In genomic region chrX:8368210-8368609, ce11 we compare ENCODE assay signal across 3 worm cellular contexts.
TF ChIP-seq lines count a peak whose summit lies in the region.

No protein-coding gene starts in this region.

TF ChIP-seq in whole organism, L2 larva, 48 proteins besides CTCF, POLR2A, EP300 and RAD21 (continued from another document):
- TF ChIP-seq lin-39 (tag; optimal IDR thresholded peaks at IDR 0.05; lab: Kevin White, UChicago) = no peak
- TF ChIP-seq mab-5 (tag; optimal IDR thresholded peaks at IDR 0.05; lab: Kevin White, UChicago) = peak; percentile 33
- TF ChIP-seq nhr-10 (tag; optimal IDR thresholded peaks at IDR 0.05; lab: Kevin White, UChicago) = peak; percentile 34
- TF ChIP-seq sem-4 (tag; optimal IDR thresholded peaks at IDR 0.05; lab: Kevin White, UChicago) = peak; percentile 60
- no peak for TF ChIP-seq snpc-4 (tag; optimal IDR thresholded peaks at IDR 0.05; lab: Kevin White, UChicago)
- TF ChIP-seq ztf-4 (tag; optimal IDR thresholded peaks at IDR 0.05; lab: Kevin White, UChicago) = no peak
- TF ChIP-seq C34F6.9 (tag; optimal IDR thresholded peaks at IDR 0.05; lab: Kevin White, UChicago) = peak; percentile 80
- no peak for TF ChIP-seq unc-39 (tag; optimal IDR thresholded peaks at IDR 0.05; lab: Kevin White, UChicago)
- no peak for TF ChIP-seq ZK546.5 (tag; optimal IDR thresholded peaks at IDR 0.05; lab: Kevin White, UChicago)
- TF ChIP-seq nhr-12 (tag; optimal IDR thresholded peaks at IDR 0.05; lab: Kevin White, UChicago) = no peak
- peak; percentile 85 for TF ChIP-seq F13H6.1 (tag; optimal IDR thresholded peaks at IDR 0.05; lab: Kevin White, UChicago)
- peak; percentile 53 for TF ChIP-seq sma-3 (GFP tag; optimal IDR thresholded peaks at IDR 0.05; lab: Kevin White, UChicago)
- peak; percentile 64 for TF ChIP-seq lin-11 (tag; optimal IDR thresholded peaks at IDR 0.05; lab: Kevin White, UChicago)
- peak; percentile 0 for TF ChIP-seq ceh-82 (tag; optimal IDR thresholded peaks at IDR 0.05; lab: Kevin White, UChicago)
- no peak for TF ChIP-seq aly-2 (tag; optimal IDR thresholded peaks at IDR 0.05; lab: Kevin White, UChicago)
- no peak for TF ChIP-seq peb-1 (tag; optimal IDR thresholded peaks at IDR 0.05; lab: Kevin White, UChicago)
- peak; percentile 80 for TF ChIP-seq nhr-129 (tag; optimal IDR thresholded peaks at IDR 0.05; lab: Kevin White, UChicago)
- peak; percentile 88 for TF ChIP-seq unc-55 (GFP tag; optimal IDR thresholded peaks at IDR 0.05; lab: Kevin White, UChicago)
- no peak for TF ChIP-seq ztf-11 (tag; optimal IDR thresholded peaks at IDR 0.05; lab: Kevin White, UChicago)
- no peak for TF ChIP-seq skn-1 (tag; optimal IDR thresholded peaks at IDR 0.05; lab: Kevin White, UChicago)
- TF ChIP-seq lin-13 (GFP tag; optimal IDR thresholded peaks at IDR 0.05; lab: Kevin White, UChicago) = peak; percentile 74
- no peak for TF ChIP-seq nhr-11 (tag; optimal IDR thresholded peaks at IDR 0.05; lab: Kevin White, UChicago)
- no peak for TF ChIP-seq blmp-1 (tag; optimal IDR thresholded peaks at IDR 0.05; lab: Kevin White, UChicago; ENCODE audit: insufficient read depth)
- no peak for TF ChIP-seq nhr-25 (tag; optimal IDR thresholded peaks at IDR 0.05; lab: Kevin White, UChicago)
- TF ChIP-seq nhr-21 (tag; optimal IDR thresholded peaks at IDR 0.05; lab: Kevin White, UChicago) = peak; percentile 27

TF ChIP-seq in whole organism, L4 larva, 104 proteins besides CTCF, POLR2A, EP300 and RAD21 (continued from another document and continues in another):
- TF ChIP-seq set-16 (GFP tag; IDR thresholded peaks at IDR 0.05; lab: Robert Waterston, UW) (no peak), zip-2 (tag; optimal IDR thresholded peaks at IDR 0.05; lab: Kevin White, UChicago) (no peak), dmd-9 (GFP tag; IDR thresholded peaks at IDR 0.05; lab: Robert Waterston, UW) (no peak), lin-1 (GFP tag; IDR thresholded peaks at IDR 0.05; lab: Robert Waterston, UW) (no peak), spr-3 (GFP tag; optimal IDR thresholded peaks at IDR 0.05; lab: Kevin White, UChicago) (no peak), nhr-48 (tag; optimal IDR thresholded peaks at IDR 0.05; lab: Kevin White, UChicago) (peak; percentile 33), nhr-77 (tag; optimal IDR thresholded peaks at IDR 0.05; lab: Kevin White, UChicago) (peak; percentile 73), ceh-82 (tag; optimal IDR thresholded peaks at IDR 0.05; lab: Kevin White, UChicago) (no peak), nhr-42 (GFP tag; IDR thresholded peaks at IDR 0.05; lab: Robert Waterston, UW) (no peak), egl-43 (GFP tag; IDR thresholded peaks at IDR 0.05; lab: Robert Waterston, UW) (no peak), aly-2 (tag; optimal IDR thresholded peaks at IDR 0.05; lab: Kevin White, UChicago) (no peak), nhr-6 (tag; optimal IDR thresholded peaks at IDR 0.05; lab: Kevin White, UChicago) (peak; percentile 83), arid-1 (GFP tag; conservative IDR thresholded peaks at IDR 0.05; lab: Robert Waterston, UW) (no peak), nhr-76 (tag; optimal IDR thresholded peaks at IDR 0.05; lab: Kevin White, UChicago) (no peak), nhr-41 (GFP tag; IDR thresholded peaks at IDR 0.05; lab: Robert Waterston, UW) (no peak), hlh-11 (tag; optimal IDR thresholded peaks at IDR 0.05; lab: Kevin White, UChicago) (peak; percentile 89), ces-1 (GFP tag; optimal IDR thresholded peaks at IDR 0.05; lab: Kevin White, UChicago) (no peak), rbr-2 (tag; optimal IDR thresholded peaks at IDR 0.05; lab: Kevin White, UChicago) (peak; percentile 81), vab-7 (GFP tag; IDR thresholded peaks at IDR 0.05; lab: Robert Waterston, UW) (no peak), saeg-2 (GFP tag; IDR thresholded peaks at IDR 0.05; lab: Robert Waterston, UW) (no peak), aha-1 (tag; lab: Kevin White, UChicago) (peak; percentile 99), T26A8.4 (GFP tag; IDR thresholded peaks at IDR 0.05; lab: Robert Waterston, UW) (no peak), ceh-62 (tag; optimal IDR thresholded peaks at IDR 0.05; lab: Kevin White, UChicago) (no peak), hlh-30 (tag; optimal IDR thresholded peaks at IDR 0.05; lab: Kevin White, UChicago; ENCODE audit: insufficient read depth) (peak; percentile 87), zag-1 (tag; optimal IDR thresholded peaks at IDR 0.05; lab: Kevin White, UChicago) (no peak), lsy-2 (tag; optimal IDR thresholded peaks at IDR 0.05; lab: Kevin White, UChicago) (peak; percentile 36 to 86), nhr-25 (tag; optimal IDR thresholded peaks at IDR 0.05; lab: Kevin White, UChicago; ENCODE audit: borderline replicate concordance, insufficient read depth) (peak; percentile 40), ztf-11 (tag; optimal IDR thresholded peaks at IDR 0.05; lab: Kevin White, UChicago) (no peak), Y48G9A.11 (GFP tag; IDR thresholded peaks at IDR 0.05; lab: Robert Waterston, UW) (no peak), lir-3 (tag; optimal IDR thresholded peaks at IDR 0.05; lab: Kevin White, UChicago) (no peak), pqm-1 (tag; optimal IDR thresholded peaks at IDR 0.05; lab: Kevin White, UChicago) (peak; percentile 41), daf-19 (GFP tag; conservative IDR thresholded peaks at IDR 0.05; lab: Robert Waterston, UW) (no peak), F10B5.3 (tag; optimal IDR thresholded peaks at IDR 0.05; lab: Kevin White, UChicago) (no peak), mxl-3 (GFP tag; optimal IDR thresholded peaks at IDR 0.05; lab: Kevin White, UChicago) (peak; percentile 53), daf-16 (GFP tag; optimal IDR thresholded peaks at IDR 0.05; lab: Kevin White, UChicago) (peak in 1 of 2 experiments; percentile 23), daf-16 (tag; optimal IDR thresholded peaks at IDR 0.05; lab: Kevin White, UChicago) (peak; percentile 72), sdz-12 (GFP tag; optimal IDR thresholded peaks at IDR 0.05; lab: Kevin White, UChicago) (no peak), hmg-1.1 (GFP tag; IDR thresholded peaks at IDR 0.05; lab: Robert Waterston, UW) (peak; percentile 80), attf-4 (tag; optimal IDR thresholded peaks at IDR 0.05; lab: Kevin White, UChicago) (no peak), egl-27 (tag; optimal IDR thresholded peaks at IDR 0.05; lab: Kevin White, UChicago) (no peak), F49E8.2 (tag; optimal IDR thresholded peaks at IDR 0.05; lab: Kevin White, UChicago; ENCODE audit: borderline replicate concordance) (no peak), nhr-237 (tag; optimal IDR thresholded peaks at IDR 0.05; lab: Kevin White, UChicago) (no peak), unc-62 (GFP tag; optimal IDR thresholded peaks at IDR 0.05 in 1 of 2; lab: Kevin White, UChicago) (peak in 1 of 2 experiments; percentile 96), unc-62 (tag; optimal IDR thresholded peaks at IDR 0.05; lab: Kevin White, UChicago) (no peak), dmd-6 (GFP tag; IDR thresholded peaks at IDR 0.05; lab: Robert Waterston, UW) (peak; percentile 88), fkh-10 (GFP tag; optimal IDR thresholded peaks at IDR 0.05; lab: Kevin White, UChicago) (peak; percentile 28), snpc-1.2 (GFP tag; IDR thresholded peaks at IDR 0.05; lab: Robert Waterston, UW) (no peak), unc-39 (tag; optimal IDR thresholded peaks at IDR 0.05; lab: Kevin White, UChicago) (no peak), mes-2 (tag; optimal IDR thresholded peaks at IDR 0.05; lab: Kevin White, UChicago; ENCODE audit: poor library complexity, severe bottlenecking) (no peak), dpl-1 (GFP tag; optimal IDR thresholded peaks at IDR 0.05; lab: Kevin White, UChicago) (peak; percentile 59), nhr-111 (GFP tag; optimal IDR thresholded peaks at IDR 0.05; lab: Kevin White, UChicago) (no peak), unc-130 (GFP tag; optimal IDR thresholded peaks at IDR 0.05; lab: Kevin White, UChicago) (no peak), jun-1 (tag; optimal IDR thresholded peaks at IDR 0.05; lab: Kevin White, UChicago) (no peak), lim-7 (GFP tag; IDR thresholded peaks at IDR 0.05; lab: Robert Waterston, UW) (no peak), daf-8 (GFP tag; IDR thresholded peaks at IDR 0.05; lab: Robert Waterston, UW) (no peak), F37D6.2 (tag; optimal IDR thresholded peaks at IDR 0.05; lab: Kevin White, UChicago) (peak; percentile 73), zip-11 (GFP tag; IDR thresholded peaks at IDR 0.05; lab: Robert Waterston, UW) (no peak), mep-1 (tag; optimal IDR thresholded peaks at IDR 0.05; lab: Kevin White, UChicago) (peak; percentile 90)

TF ChIP-seq in whole organism, late embryonic, 69 proteins besides CTCF, POLR2A, EP300 and RAD21 (continued from another document):
- TF ChIP-seq che-1 (tag; optimal IDR thresholded peaks at IDR 0.05; lab: Kevin White, UChicago) (no peak), unc-55 (GFP tag; optimal IDR thresholded peaks at IDR 0.05; lab: Kevin White, UChicago) (no peak), hlh-8 (tag; optimal IDR thresholded peaks at IDR 0.05; lab: Kevin White, UChicago) (no peak), syd-9 (tag; optimal IDR thresholded peaks at IDR 0.05; lab: Kevin White, UChicago) (no peak), unc-42 (tag; optimal IDR thresholded peaks at IDR 0.05; lab: Kevin White, UChicago) (peak; percentile 18), sox-4 (tag; optimal IDR thresholded peaks at IDR 0.05; lab: Kevin White, UChicago) (no peak), ama-1 (optimal IDR thresholded peaks at IDR 0.05; lab: Kevin White, UChicago) (no peak), pha-4 (tag; optimal IDR thresholded peaks at IDR 0.05; lab: Kevin White, UChicago) (no peak), elt-2 (tag; optimal IDR thresholded peaks at IDR 0.05; lab: Kevin White, UChicago) (peak; percentile 70), dmd-4 (tag; optimal IDR thresholded peaks at IDR 0.05; lab: Kevin White, UChicago; ENCODE audit: borderline replicate concordance) (no peak), ceh-22 (tag; optimal IDR thresholded peaks at IDR 0.05; lab: Kevin White, UChicago) (no peak), fkh-6 (tag; optimal IDR thresholded peaks at IDR 0.05; lab: Kevin White, UChicago) (no peak), C38D4.7 (GFP tag; optimal IDR thresholded peaks at IDR 0.05; lab: Kevin White, UChicago) (no peak), dve-1 (tag; optimal IDR thresholded peaks at IDR 0.05; lab: Kevin White, UChicago) (no peak), ttx-3 (tag; optimal IDR thresholded peaks at IDR 0.05; lab: Kevin White, UChicago) (peak; percentile 7), pax-1 (tag; optimal IDR thresholded peaks at IDR 0.05; lab: Kevin White, UChicago) (no peak), madf-2 (tag; optimal IDR thresholded peaks at IDR 0.05; lab: Kevin White, UChicago) (no peak), K09A11.1 (tag; optimal IDR thresholded peaks at IDR 0.05; lab: Kevin White, UChicago; ENCODE audit: insufficient read depth) (no peak), ceh-18 (tag; optimal IDR thresholded peaks at IDR 0.05; lab: Kevin White, UChicago) (peak; percentile 3), ref-2 (tag; optimal IDR thresholded peaks at IDR 0.05; lab: Kevin White, UChicago) (peak; percentile 59), hlh-13 (GFP tag; optimal IDR thresholded peaks at IDR 0.05; lab: Kevin White, UChicago) (no peak), pag-3 (tag; optimal IDR thresholded peaks at IDR 0.05; lab: Kevin White, UChicago; ENCODE audit: borderline replicate concordance) (no peak), ceh-19 (GFP tag; optimal IDR thresholded peaks at IDR 0.05; lab: Kevin White, UChicago) (no peak), ets-4 (tag; optimal IDR thresholded peaks at IDR 0.05; lab: Kevin White, UChicago) (no peak), npax-4 (tag; optimal IDR thresholded peaks at IDR 0.05; lab: Kevin White, UChicago) (no peak), ceh-48 (tag; optimal IDR thresholded peaks at IDR 0.05; lab: Kevin White, UChicago) (no peak), sdc-2 (tag; optimal IDR thresholded peaks at IDR 0.05; lab: Kevin White, UChicago) (peak; percentile 57), C08G9.2 (tag; optimal IDR thresholded peaks at IDR 0.05; lab: Kevin White, UChicago) (no peak), nhr-232 (tag; optimal IDR thresholded peaks at IDR 0.05; lab: Kevin White, UChicago) (no peak), ceh-34 (tag; optimal IDR thresholded peaks at IDR 0.05; lab: Kevin White, UChicago) (peak; percentile 21), ceh-24 (tag; optimal IDR thresholded peaks at IDR 0.05; lab: Kevin White, UChicago) (no peak), gmeb-2 (tag; optimal IDR thresholded peaks at IDR 0.05; lab: Kevin White, UChicago) (no peak), nhr-11 (tag; optimal IDR thresholded peaks at IDR 0.05; lab: Kevin White, UChicago) (no peak), lin-11 (tag; optimal IDR thresholded peaks at IDR 0.05; lab: Kevin White, UChicago) (no peak), sox-2 (GFP tag; IDR thresholded peaks at IDR 0.05; lab: Robert Waterston, UW) (no peak), ceh-31 (tag; optimal IDR thresholded peaks at IDR 0.05; lab: Kevin White, UChicago) (peak; percentile 58), F13H6.1 (tag; optimal IDR thresholded peaks at IDR 0.05; lab: Kevin White, UChicago) (no peak)
